Worm (Caenorhabditis elegans) whole organism, L4 larva: ENCODE results near the gene sgo-1.

Experiments used
- fkh-10 ChIP-seq: fragments of 150-350 bp; optimal IDR thresholded peaks from 2 replicates; lab custom pipeline; 2014; ENCODE audit warnings: missing biosample characterization, missing genetic modification reagents, missing genetic modification characterization
- hif-1 ChIP-seq, 2 experiments: sonication (generic microtip); optimal IDR thresholded peaks; 2 replicates each; lab custom pipeline; 2016 to 2017; ENCODE audit warnings: missing compliant biosample characterization in 2 of 2, missing genetic modification characterization in 2 of 2, missing genetic modification reagents in 2 of 2, missing genotype in 2 of 2, mild to moderate bottlenecking in 1 of 2
- rbr-2 ChIP-seq: sonication (generic microtip); optimal IDR thresholded peaks from 2 replicates; lab custom pipeline; 2016; ENCODE audit warnings: missing genotype, missing genetic modification characterization, missing compliant biosample characterization

- TF ChIP-seq fkh-10 (no peak), rbr-2 (tag; lab: Kevin White, UChicago) (no peak), hif-1 (tag; optimal IDR thresholded peaks at IDR 0.05; lab: Kevin White, UChicago) (no peak)
These were observed 39.7 kb upstream of the sgo-1 start for ce11 chrIV:7836030-7836429.
